Worm (Caenorhabditis elegans) whole organism, early embryonic: ENCODE data around the gene R07B1.8.

ENCODE experiments used
- B0310.2 ChIP-seq: sonication (generic microtip); optimal IDR thresholded peaks from 2 replicates; lab custom pipeline; 2016; ENCODE audit warnings: mild to moderate bottlenecking, missing genetic modification characterization, missing compliant biosample characterization
- F13C5.2 ChIP-seq: sonication (generic microtip); optimal IDR thresholded peaks from 2 replicates; lab custom pipeline; 2017; ENCODE audit warnings: mild to moderate bottlenecking, missing genetic modification characterization, inconsistent platforms, missing compliant biosample characterization
- aly-1 ChIP-seq: sonication (generic microtip); optimal IDR thresholded peaks from 2 replicates; lab custom pipeline; 2016; ENCODE audit warnings: missing genetic modification characterization, missing compliant biosample characterization
- ama-1 ChIP-seq: fragments of 150-350 bp; optimal IDR thresholded peaks from 2 replicates; lab custom pipeline; 2014
- ceh-13 ChIP-seq: fragments of 200-800 bp; sonication (Bioruptor generic); optimal IDR thresholded peaks from 2 replicates; lab custom pipeline; 2018; ENCODE audit warnings: mild to moderate bottlenecking, missing genetic modification characterization, missing compliant biosample characterization
- ceh-36 ChIP-seq: sonication (generic microtip); optimal IDR thresholded peaks from 2 replicates; lab custom pipeline; 2016; ENCODE audit warnings: missing genetic modification characterization, inconsistent platforms, missing compliant biosample characterization
- ets-7 ChIP-seq: sonication (generic microtip); optimal IDR thresholded peaks from 2 replicates; lab custom pipeline; 2016; ENCODE audit warnings: missing genotype, missing genetic modification characterization, missing compliant biosample characterization
- flt-1 ChIP-seq: fragments of 200-800 bp; sonication (Bioruptor generic); IDR thresholded peaks from 2 replicates; pipeline ENCODE4 v1.3.6; 2022; ENCODE audit warnings: missing genetic modification characterization, missing compliant biosample characterization
- hmbx-1 ChIP-seq: sonication (generic microtip); optimal IDR thresholded peaks from 2 replicates; lab custom pipeline; 2016; ENCODE audit warnings: mild to moderate bottlenecking, missing genetic modification characterization, missing compliant biosample characterization
- hmg-4 ChIP-seq: fragments of 200-800 bp; sonication (Bioruptor generic); optimal IDR thresholded peaks from 2 replicates; lab custom pipeline; 2018; ENCODE audit warnings: mild to moderate bottlenecking, missing genetic modification characterization, missing compliant biosample characterization
- hnd-1 ChIP-seq: sonication (generic microtip); optimal IDR thresholded peaks from 2 replicates; lab custom pipeline; 2016; ENCODE audit warnings: missing genetic modification characterization, missing compliant biosample characterization
- pes-1 ChIP-seq: fragments of 200-800 bp; sonication (Bioruptor generic); IDR thresholded peaks from 2 replicates; pipeline ENCODE4 v1.3.6; 2022; ENCODE audit warnings: missing genetic modification reagents, missing genetic modification characterization, missing compliant biosample characterization
- scrt-1 ChIP-seq: fragments of 200-800 bp; sonication (Bioruptor generic); IDR thresholded peaks from 2 replicates; pipeline ENCODE4 v1.3.6; 2022; ENCODE audit warnings: missing genetic modification characterization, missing compliant biosample characterization
- sea-1 ChIP-seq: fragments of 200-800 bp; sonication (Bioruptor generic); conservative IDR thresholded peaks from 2 replicates; pipeline ENCODE4 v1.3.6; 2022; ENCODE audit warnings: missing genetic modification characterization, missing compliant biosample characterization
- tbx-11 ChIP-seq: fragments of 200-800 bp; sonication (Bioruptor generic); IDR thresholded peaks from 2 replicates; pipeline ENCODE4 v1.3.6; 2022; ENCODE audit warnings: missing genetic modification characterization, missing compliant biosample characterization
- tbx-37 ChIP-seq: fragments of 200-800 bp; sonication (Bioruptor generic); conservative IDR thresholded peaks from 2 replicates; pipeline ENCODE4 v1.3.6; 2022; ENCODE audit warnings: missing genetic modification reagents, missing genetic modification characterization, missing compliant biosample characterization
- tra-4 ChIP-seq: sonication (generic microtip); optimal IDR thresholded peaks from 2 replicates; lab custom pipeline; 2017; ENCODE audit warnings: missing genetic modification characterization, missing compliant biosample characterization

Gene R07B1.8

DNA sequence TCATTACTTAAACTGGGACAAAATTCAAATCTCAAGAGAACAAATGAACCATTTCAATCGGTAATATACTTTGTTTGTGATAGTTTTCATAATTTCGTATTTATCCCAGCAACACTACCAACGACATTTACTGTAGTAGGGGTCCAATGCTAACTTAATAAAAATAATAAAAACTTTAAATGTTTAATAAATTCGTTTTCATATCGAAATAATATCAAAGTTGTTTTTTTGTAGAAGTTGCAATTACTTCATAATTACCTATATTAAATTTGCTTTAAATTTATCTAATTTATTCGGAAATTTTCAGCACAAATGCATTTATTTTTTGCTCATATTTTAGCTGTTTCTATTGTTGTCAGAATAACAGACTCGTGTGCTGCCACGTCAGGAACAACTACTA is 6.1 kb downstream of the R07B1.8 start, which contains the start of gene R07B1.6:
Gene R07B1.6 (plus strand): TSS at position 301 of the 400 bp plus-strand sequence.
- TF ChIP-seq ceh-36 (tag; lab: Kevin White, UChicago) (no peak), ets-7 (tag; lab: Kevin White, UChicago) (no peak), hnd-1 (tag; lab: Kevin White, UChicago) (no peak), pes-1 (GFP tag; lab: Robert Waterston, UW) (no peak), tbx-11 (no peak), tra-4 (tag; lab: Kevin White, UChicago) (no peak), aly-1 (no peak), sea-1 (GFP tag; lab: Robert Waterston, UW) (no peak), flt-1 (GFP tag; lab: Robert Waterston, UW) (no peak), scrt-1 (GFP tag; lab: Robert Waterston, UW) (no peak)

ce11 chrX:9862916-9863624 is 9.4 kb downstream of the R07B1.8 start, which contains the start of the genes gst-36 and R07B1.5:
TSS of gene gst-36 (minus strand) at chrX:9862960.
TSS of gene R07B1.5 (plus strand) at chrX:9863580.
- TF ChIP-seq hmbx-1 (tag; lab: Kevin White, UChicago) (no peak), sea-1 (GFP tag; lab: Robert Waterston, UW) (no peak), ets-7 (tag; lab: Kevin White, UChicago) (no peak), flt-1 (GFP tag; lab: Robert Waterston, UW) (no peak), aly-1 (no peak), ceh-36 (tag; lab: Kevin White, UChicago) (no peak), ama-1 (lab: Kevin White, UChicago) (no peak), scrt-1 (GFP tag; lab: Robert Waterston, UW) (no peak), tra-4 (tag; lab: Kevin White, UChicago) (no peak), B0310.2 (no peak), tbx-37 (GFP tag; lab: Robert Waterston, UW) (no peak), pes-1 (GFP tag; lab: Robert Waterston, UW) (no peak), tbx-11 (no peak), ceh-13 (GFP tag; lab: Kevin White, UChicago) (no peak), hnd-1 (tag; lab: Kevin White, UChicago) (no peak), F13C5.2 (tag; lab: Kevin White, UChicago) (no peak), hmg-4 (GFP tag; lab: Kevin White, UChicago) (no peak)

DNA sequence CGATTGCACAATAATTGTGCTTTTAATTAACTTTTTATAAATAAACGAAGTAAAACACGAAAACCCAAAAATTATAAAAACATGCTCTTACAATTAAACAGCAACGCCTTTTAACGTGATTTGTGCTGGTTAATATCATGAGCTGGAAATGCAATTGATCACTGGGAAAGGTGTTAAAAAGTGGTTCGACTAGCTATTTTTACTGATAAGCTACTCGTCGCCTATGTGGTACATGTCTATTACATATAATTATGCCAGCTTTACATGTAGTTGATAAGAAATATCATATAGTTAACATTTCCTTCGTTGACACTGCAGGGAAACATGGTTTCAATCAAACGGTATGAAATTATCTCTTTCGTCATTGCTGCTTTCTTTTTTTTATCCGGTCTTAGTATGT is 14.4 kb downstream of the R07B1.8 start, which contains the start of gene scav-5:
Gene scav-5 (plus strand): TSS at position 297 of the 400 bp plus-strand sequence.
- TF ChIP-seq tbx-37 (GFP tag; lab: Robert Waterston, UW) (no peak), sea-1 (GFP tag; lab: Robert Waterston, UW) (no peak), ceh-36 (tag; lab: Kevin White, UChicago) (no peak), aly-1 (no peak), scrt-1 (GFP tag; lab: Robert Waterston, UW) (no peak), tra-4 (tag; lab: Kevin White, UChicago) (no peak), B0310.2 (no peak), hmbx-1 (tag; lab: Kevin White, UChicago) (no peak), ets-7 (tag; lab: Kevin White, UChicago) (no peak), hnd-1 (tag; lab: Kevin White, UChicago) (no peak), F13C5.2 (tag; lab: Kevin White, UChicago) (no peak), ceh-13 (GFP tag; lab: Kevin White, UChicago) (no peak), hmg-4 (GFP tag; lab: Kevin White, UChicago) (no peak), pes-1 (GFP tag; lab: Robert Waterston, UW) (no peak), tbx-11 (no peak)

ce11 chrX:9856618-9857017 is 15.8 kb downstream of the R07B1.8 start, which contains the start of gene R07B1.11:
TSS of gene R07B1.11 (plus strand) at chrX:9856918.
- TF ChIP-seq ama-1 (lab: Kevin White, UChicago) (no peak), aly-1 (no peak), tra-4 (tag; lab: Kevin White, UChicago) (no peak), tbx-37 (GFP tag; lab: Robert Waterston, UW) (no peak), ets-7 (tag; lab: Kevin White, UChicago) (no peak), ceh-13 (GFP tag; lab: Kevin White, UChicago) (no peak), B0310.2 (no peak), tbx-11 (no peak), F13C5.2 (tag; lab: Kevin White, UChicago) (no peak), hmg-4 (GFP tag; lab: Kevin White, UChicago) (no peak), hmbx-1 (tag; lab: Kevin White, UChicago) (no peak), hnd-1 (tag; lab: Kevin White, UChicago) (no peak)

DNA sequence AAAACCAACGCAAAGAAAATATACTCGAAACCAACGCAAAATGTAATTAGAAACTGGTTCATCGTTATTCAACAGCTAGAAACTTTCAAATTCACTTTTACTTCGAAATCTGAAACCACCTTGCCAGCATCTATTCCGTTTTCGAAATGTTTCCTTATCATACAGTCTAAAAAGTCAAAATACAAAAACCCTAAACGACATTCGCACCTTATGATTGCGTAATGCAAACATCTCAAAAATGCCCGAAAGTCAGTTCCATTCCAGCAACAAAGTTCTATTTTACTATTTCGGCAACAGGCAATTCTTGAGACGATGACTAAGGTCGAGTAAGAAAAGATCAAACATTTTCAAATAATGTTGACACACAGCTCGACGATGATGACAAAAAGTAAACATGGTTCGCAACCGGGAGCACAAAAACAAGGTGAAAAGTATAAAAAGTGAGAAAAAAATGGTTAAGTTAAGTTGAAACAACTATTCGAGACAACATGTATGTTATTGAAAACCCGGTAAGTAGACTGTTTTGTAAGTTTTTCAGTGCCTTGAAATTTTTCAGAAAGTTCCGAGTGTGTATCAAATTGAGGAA is 20.6 kb downstream of the R07B1.8 start, which contains the start of gene lec-7:
Gene lec-7 (plus strand): TSS at position 297 of the 586 bp plus-strand sequence.
- no peak for TF ChIP-seq tra-4 (tag; lab: Kevin White, UChicago)
- no peak for TF ChIP-seq hmbx-1 (tag; lab: Kevin White, UChicago)
- no peak for TF ChIP-seq pes-1 (GFP tag; lab: Robert Waterston, UW)
- TF ChIP-seq ceh-36 (tag; lab: Kevin White, UChicago) = no peak
- no peak for TF ChIP-seq hmg-4 (GFP tag; lab: Kevin White, UChicago)
- no peak for TF ChIP-seq flt-1 (GFP tag; lab: Robert Waterston, UW)
- no peak for TF ChIP-seq tbx-11
- TF ChIP-seq ama-1 (lab: Kevin White, UChicago) = no peak

DNA sequence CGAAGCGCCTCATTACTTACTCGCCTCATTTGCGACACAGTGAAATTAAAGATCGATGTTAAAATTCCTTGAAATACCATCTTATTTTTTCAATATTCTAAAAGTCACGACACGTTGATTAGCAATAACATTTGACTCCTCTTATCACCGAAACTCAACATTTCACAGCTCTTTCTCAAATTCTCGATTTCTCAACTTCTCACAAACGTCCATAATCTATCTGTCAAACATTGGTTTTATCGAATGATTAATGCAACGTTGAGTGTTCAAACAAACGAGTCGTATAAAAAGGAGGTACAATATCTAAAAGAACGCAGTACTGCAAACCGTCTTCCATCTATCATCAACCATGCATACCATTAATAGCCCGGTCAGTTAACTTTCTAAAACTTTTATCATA is 22.2 kb downstream of the R07B1.8 start, which contains the start of gene lec-8:
Gene lec-8 (plus strand): TSS at position 314 of the 400 bp plus-strand sequence.
- no peak for TF ChIP-seq ceh-13 (GFP tag; lab: Kevin White, UChicago)
- no peak for TF ChIP-seq tra-4 (tag; lab: Kevin White, UChicago)
- no peak for TF ChIP-seq hnd-1 (tag; lab: Kevin White, UChicago)
- no peak for TF ChIP-seq scrt-1 (GFP tag; lab: Robert Waterston, UW)
- no peak for TF ChIP-seq tbx-11
- TF ChIP-seq pes-1 (GFP tag; lab: Robert Waterston, UW) = no peak
- no peak for TF ChIP-seq ets-7 (tag; lab: Kevin White, UChicago)
- TF ChIP-seq aly-1 = no peak
- TF ChIP-seq F13C5.2 (tag; lab: Kevin White, UChicago) = no peak
